Worm (Caenorhabditis elegans) whole organism, L3 larva: ENCODE measurements around the gene R10E4.1.

Source experiments
- R02D3.7 ChIP-seq: fragments of 150-350 bp; optimal IDR thresholded peaks from 2 replicates; lab custom pipeline; 2014; ENCODE audit warnings: missing biosample characterization, missing genetic modification characterization
- ZK546.5 ChIP-seq: sonication (generic microtip); optimal IDR thresholded peaks from 2 replicates; lab custom pipeline; 2017; ENCODE audit warnings: missing biosample characterization, missing genetic modification characterization
- aly-2 ChIP-seq: fragments of 150-350 bp; optimal IDR thresholded peaks from 2 replicates; lab custom pipeline; 2014; ENCODE audit warnings: missing biosample characterization, missing genetic modification characterization
- ama-1 ChIP-seq: fragments of 150-350 bp; optimal IDR thresholded peaks from 2 replicates; lab custom pipeline; 2018
- ceh-16 ChIP-seq: sonication (generic microtip); optimal IDR thresholded peaks from 2 replicates; lab custom pipeline; 2017; ENCODE audit warnings: missing biosample characterization, missing genetic modification characterization
- ceh-28 ChIP-seq: fragments of 150-350 bp; optimal IDR thresholded peaks from 2 replicates; lab custom pipeline; 2014; ENCODE audit warnings: missing biosample characterization, missing genetic modification reagents, missing genetic modification characterization
- ceh-82 ChIP-seq: fragments of 150-350 bp; optimal IDR thresholded peaks from 2 replicates; lab custom pipeline; 2014; ENCODE audit warnings: missing biosample characterization, missing genetic modification characterization
- ceh-9 ChIP-seq: sonication (generic microtip); optimal IDR thresholded peaks from 2 replicates; lab custom pipeline; 2018; ENCODE audit warnings: missing biosample characterization, missing genetic modification characterization
- daf-12 ChIP-seq: fragments of 150-350 bp; optimal IDR thresholded peaks from 2 replicates; lab custom pipeline; 2014; ENCODE audit warnings: missing biosample characterization, missing genetic modification reagents, missing genetic modification characterization
- egl-27 ChIP-seq: sonication (generic microtip); optimal IDR thresholded peaks from 4 replicates; lab custom pipeline; 2017; ENCODE audit warnings: missing biosample characterization, missing genetic modification reagents, missing genetic modification characterization
- egl-5 ChIP-seq: fragments of 150-350 bp; optimal IDR thresholded peaks from 2 replicates; lab custom pipeline; 2017; ENCODE audit warnings: missing biosample characterization, missing genetic modification reagents, missing genetic modification characterization, inconsistent platforms
- elt-1 ChIP-seq: fragments of 150-350 bp; optimal IDR thresholded peaks from 2 replicates; lab custom pipeline; 2014; ENCODE audit warnings: missing biosample characterization, missing genetic modification characterization
- elt-2 ChIP-seq: sonication (generic microtip); optimal IDR thresholded peaks from 2 replicates; lab custom pipeline; 2016; ENCODE audit warnings: missing genetic modification reagents, mild to moderate bottlenecking, missing genetic modification characterization, missing compliant biosample characterization
- elt-3 ChIP-seq, 3 experiments: fragments of 150-350 bp in 1 of 3; sonication (generic microtip) in 2 of 3; optimal IDR thresholded peaks; 2 replicates in 2 of 3; 4 replicates in 1 of 3; lab custom pipeline; 2014 to 2017; ENCODE audit warnings: missing biosample characterization in 3 of 3, missing genetic modification characterization in 3 of 3
- eor-1 ChIP-seq, 2 experiments: fragments of 150-350 bp; optimal IDR thresholded peaks; 2 replicates each; lab custom pipeline; 2014 to 2018; ENCODE audit warnings: missing biosample characterization in 2 of 2, missing genetic modification characterization in 2 of 2
- fkh-10 ChIP-seq: sonication (generic microtip); optimal IDR thresholded peaks from 2 replicates; lab custom pipeline; 2017; ENCODE audit warnings: missing biosample characterization, missing genetic modification reagents, missing genetic modification characterization
- fkh-2 ChIP-seq: fragments of 150-350 bp; optimal IDR thresholded peaks from 2 replicates; lab custom pipeline; 2014; ENCODE audit warnings: missing biosample characterization, missing genetic modification reagents, missing genetic modification characterization
- fos-1 ChIP-seq: fragments of 150-350 bp; optimal IDR thresholded peaks from 2 replicates; lab custom pipeline; 2014; ENCODE audit warnings: missing biosample characterization, missing genetic modification characterization
- hmg-11 ChIP-seq: sonication (generic microtip); optimal IDR thresholded peaks from 2 replicates; lab custom pipeline; 2016; ENCODE audit warnings: missing genetic modification characterization, missing compliant biosample characterization
- jun-1 ChIP-seq: fragments of 150-350 bp; optimal IDR thresholded peaks from 2 replicates; lab custom pipeline; 2014; ENCODE audit warnings: missing biosample characterization, missing genetic modification reagents, missing genetic modification characterization
- lin-15B ChIP-seq: fragments of 150-350 bp; optimal IDR thresholded peaks from 2 replicates; lab custom pipeline; 2014; ENCODE audit warnings: missing biosample characterization, missing genetic modification characterization
- lin-39 ChIP-seq: fragments of 150-350 bp; optimal IDR thresholded peaks from 2 replicates; lab custom pipeline; 2018; ENCODE audit warnings: missing biosample characterization, missing genetic modification reagents, missing genetic modification characterization
- lsy-12 ChIP-seq: sonication (generic microtip); optimal IDR thresholded peaks from 2 replicates; lab custom pipeline; 2016; ENCODE audit warnings: mild to moderate bottlenecking, missing genetic modification characterization, missing compliant biosample characterization
- mdl-1 ChIP-seq: fragments of 150-350 bp; optimal IDR thresholded peaks from 2 replicates; lab custom pipeline; 2014; ENCODE audit warnings: missing biosample characterization, missing genetic modification characterization
- mml-1 ChIP-seq: fragments of 150-350 bp; sonication (generic microtip); optimal IDR thresholded peaks from 3 replicates; lab custom pipeline; 2014; ENCODE audit warnings: missing biosample characterization, missing genetic modification characterization
- nfya-1 ChIP-seq: sonication (generic microtip); optimal IDR thresholded peaks from 2 replicates; lab custom pipeline; 2017; ENCODE audit warnings: missing genetic modification characterization, mild to moderate bottlenecking, missing compliant biosample characterization, antibody characterized with exemption, moderate library complexity; ENCODE audit not compliant: insufficient read depth
- nhr-11 ChIP-seq: fragments of 150-350 bp; optimal IDR thresholded peaks from 2 replicates; lab custom pipeline; 2014; ENCODE audit warnings: missing biosample characterization, missing genetic modification characterization
- nhr-12 ChIP-seq: fragments of 150-350 bp; optimal IDR thresholded peaks from 2 replicates; lab custom pipeline; 2014; ENCODE audit warnings: missing biosample characterization, missing genetic modification characterization
- nhr-23 ChIP-seq: fragments of 150-350 bp; optimal IDR thresholded peaks from 2 replicates; lab custom pipeline; 2014; ENCODE audit warnings: missing biosample characterization, missing genetic modification reagents, missing genetic modification characterization
- nhr-237 ChIP-seq: fragments of 150-350 bp; optimal IDR thresholded peaks from 2 replicates; lab custom pipeline; 2014; ENCODE audit warnings: missing biosample characterization, missing genetic modification characterization
- nhr-25 ChIP-seq: sonication (generic microtip); optimal IDR thresholded peaks from 2 replicates; lab custom pipeline; 2017; ENCODE audit warnings: missing biosample characterization, missing genetic modification characterization
- nhr-28 ChIP-seq: fragments of 150-350 bp; optimal IDR thresholded peaks from 2 replicates; lab custom pipeline; 2014; ENCODE audit warnings: missing biosample characterization, missing genetic modification characterization
- nhr-43 ChIP-seq: sonication (generic microtip); optimal IDR thresholded peaks from 2 replicates; lab custom pipeline; 2016; ENCODE audit warnings: mild to moderate bottlenecking, missing genetic modification characterization, missing compliant biosample characterization; ENCODE audit not compliant: poor library complexity, severe bottlenecking
- nhr-67 ChIP-seq: fragments of 150-350 bp; optimal IDR thresholded peaks from 2 replicates; lab custom pipeline; 2014; ENCODE audit warnings: missing biosample characterization, missing genetic modification characterization
- nhr-76 ChIP-seq: fragments of 150-350 bp; sonication (generic microtip); optimal IDR thresholded peaks from 5 replicates; lab custom pipeline; 2014; ENCODE audit warnings: missing biosample characterization, missing genetic modification characterization
- nhr-77 ChIP-seq: fragments of 150-350 bp; optimal IDR thresholded peaks from 2 replicates; lab custom pipeline; 2014; ENCODE audit warnings: missing biosample characterization, missing genetic modification characterization
- pha-4 ChIP-seq: fragments of 150-350 bp; optimal IDR thresholded peaks from 2 replicates; lab custom pipeline; 2014; ENCODE audit warnings: missing biosample characterization, missing genetic modification reagents, missing genetic modification characterization
- pqm-1 ChIP-seq: fragments of 150-350 bp; optimal IDR thresholded peaks from 2 replicates; lab custom pipeline; 2017; ENCODE audit warnings: missing biosample characterization, missing genetic modification characterization, inconsistent platforms
- sea-2 ChIP-seq: fragments of 150-350 bp; sonication (generic microtip); optimal IDR thresholded peaks from 4 replicates; lab custom pipeline; 2014; ENCODE audit warnings: missing biosample characterization, missing genetic modification reagents, missing genetic modification characterization
- skn-1 ChIP-seq: fragments of 150-350 bp; optimal IDR thresholded peaks from 2 replicates; lab custom pipeline; 2014; ENCODE audit warnings: missing biosample characterization, missing genetic modification characterization
- snpc-4 ChIP-seq: fragments of 150-350 bp; optimal IDR thresholded peaks from 2 replicates; lab custom pipeline; 2014; ENCODE audit warnings: missing biosample characterization, missing genetic modification characterization
- tbx-2 ChIP-seq: sonication (generic microtip); optimal IDR thresholded peaks from 2 replicates; lab custom pipeline; 2016; ENCODE audit warnings: mild to moderate bottlenecking, missing genetic modification characterization, missing compliant biosample characterization
- unc-39 ChIP-seq: sonication (generic microtip); optimal IDR thresholded peaks from 4 replicates; lab custom pipeline; 2017; ENCODE audit warnings: missing biosample characterization, missing genetic modification characterization
- unc-62 ChIP-seq: fragments of 150-350 bp; sonication (generic microtip); optimal IDR thresholded peaks from 4 replicates; lab custom pipeline; 2014; ENCODE audit warnings: missing biosample characterization, missing genetic modification reagents, missing genetic modification characterization
- zag-1 ChIP-seq: fragments of 150-350 bp; optimal IDR thresholded peaks from 2 replicates; lab custom pipeline; 2014; ENCODE audit warnings: missing biosample characterization, missing genetic modification characterization
- ztf-11 ChIP-seq: fragments of 150-350 bp; optimal IDR thresholded peaks from 2 replicates; lab custom pipeline; 2014; ENCODE audit warnings: missing biosample characterization, missing genetic modification characterization
- ztf-4 ChIP-seq: fragments of 150-350 bp; optimal IDR thresholded peaks from 2 replicates; lab custom pipeline; 2014; ENCODE audit warnings: missing biosample characterization, missing genetic modification characterization

Gene R10E4.1

DNA sequence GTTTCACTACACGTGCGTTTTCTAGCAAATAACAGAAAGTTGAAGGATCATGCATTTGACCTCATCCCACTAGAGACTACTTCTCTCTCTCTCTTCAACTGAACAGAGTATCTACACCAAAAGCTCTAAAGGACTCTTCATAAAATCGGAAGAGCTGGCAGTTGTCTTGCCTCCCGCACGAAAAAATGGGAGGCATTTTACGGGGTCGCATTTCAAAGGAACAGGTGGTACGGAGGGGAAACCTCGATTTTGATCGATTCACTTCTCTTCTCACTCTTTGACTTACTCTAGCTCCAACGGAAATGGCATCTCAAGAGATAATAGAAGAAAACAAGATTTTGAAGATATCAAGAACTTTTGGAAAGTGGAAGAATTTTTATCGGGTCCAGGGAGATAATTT lies 13.6 kb downstream of the R10E4.1 start:
- TF ChIP-seq nhr-11 (tag; lab: Kevin White, UChicago) (peak; percentile 65), lin-39 (tag; lab: Kevin White, UChicago) (peak; percentile 4), nfya-1 (peak; percentile 15), nhr-25 (tag; lab: Kevin White, UChicago) (no peak), snpc-4 (no peak), ceh-28 (tag; lab: Kevin White, UChicago) (peak; percentile 32), egl-5 (tag; lab: Kevin White, UChicago) (peak; percentile 45)

DNA sequence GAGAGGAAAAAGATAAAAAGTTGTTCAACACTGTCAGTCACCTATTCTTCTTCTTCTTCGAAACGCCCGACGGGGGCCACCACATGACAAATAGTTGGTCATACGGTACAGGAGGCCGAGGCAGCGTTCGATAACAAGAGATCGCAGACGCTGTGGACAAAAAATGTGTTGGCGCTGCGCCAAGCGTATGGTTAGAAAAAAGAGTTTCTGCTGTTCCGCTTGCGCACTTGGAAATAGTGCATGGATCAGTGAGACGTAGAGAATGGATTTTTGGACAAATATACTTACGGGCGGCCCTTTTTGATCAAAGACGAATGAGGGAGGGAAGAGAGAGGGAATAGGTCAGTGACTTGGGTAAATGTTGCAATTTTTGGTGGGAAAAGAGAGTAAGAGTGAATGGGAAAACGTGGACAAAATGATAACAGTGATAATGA lies 15.2 kb downstream of the R10E4.1 start:
- TF ChIP-seq skn-1 (no peak), nhr-67 (tag; lab: Kevin White, UChicago) (no peak), mml-1 (tag; lab: Kevin White, UChicago) (no peak), ceh-82 (tag; lab: Kevin White, UChicago) (no peak), snpc-4 (peak; percentile 43), fos-1 (tag; lab: Kevin White, UChicago) (peak; percentile 16), fkh-2 (tag; lab: Kevin White, UChicago) (no peak), egl-5 (tag; lab: Kevin White, UChicago) (no peak), ceh-28 (tag; lab: Kevin White, UChicago) (peak; percentile 60), nhr-11 (tag; lab: Kevin White, UChicago) (no peak), ztf-4 (tag; lab: Kevin White, UChicago) (no peak), unc-62 (GFP tag; lab: Kevin White, UChicago) (no peak), lin-39 (tag; lab: Kevin White, UChicago) (peak; percentile 4), nhr-23 (tag; lab: Kevin White, UChicago) (peak; percentile 93), elt-2 (tag; lab: Kevin White, UChicago) (peak; percentile 77), pha-4 (tag; lab: Kevin White, UChicago) (peak; percentile 99), nhr-76 (tag; lab: Kevin White, UChicago) (no peak), jun-1 (tag; lab: Kevin White, UChicago) (peak; percentile 84), ztf-11 (tag; lab: Kevin White, UChicago) (no peak), nhr-77 (tag; lab: Kevin White, UChicago) (no peak), ceh-9 (tag; lab: Kevin White, UChicago) (no peak), nhr-43 (tag; lab: Kevin White, UChicago) (peak; percentile 94), mdl-1 (peak; percentile 70), zag-1 (tag; lab: Kevin White, UChicago) (no peak), ceh-16 (tag; lab: Kevin White, UChicago) (no peak), eor-1 (tag; optimal IDR thresholded peaks at IDR 0.05; lab: Kevin White, UChicago) (no peak), nhr-25 (tag; lab: Kevin White, UChicago) (peak; percentile 95), elt-3 (tag; optimal IDR thresholded peaks at IDR 0.05; lab: Kevin White, UChicago) (peak in 1 of 3 experiments; percentile 27), pqm-1 (tag; lab: Kevin White, UChicago) (peak; percentile 30), elt-1 (tag; lab: Kevin White, UChicago) (peak; percentile 28), fkh-10 (GFP tag; lab: Kevin White, UChicago) (no peak), nfya-1 (peak; percentile 73), R02D3.7 (tag; lab: Kevin White, UChicago) (peak; percentile 11), lsy-12 (tag; lab: Kevin White, UChicago) (peak; percentile 76), nhr-28 (no peak), nhr-12 (tag; lab: Kevin White, UChicago) (no peak), nhr-237 (tag; lab: Kevin White, UChicago) (no peak), daf-12 (tag; lab: Kevin White, UChicago) (no peak), aly-2 (tag; lab: Kevin White, UChicago) (no peak), sea-2 (no peak), hmg-11 (tag; lab: Kevin White, UChicago) (peak; percentile 69), egl-27 (tag; lab: Kevin White, UChicago) (peak; percentile 57), ama-1 (lab: Kevin White, UChicago) (no peak), ZK546.5 (tag; lab: Kevin White, UChicago) (no peak), lin-15B (peak; percentile 40), unc-39 (tag; lab: Kevin White, UChicago) (no peak), tbx-2 (tag; lab: Kevin White, UChicago) (peak; percentile 49)
